Fruit fly (Drosophila melanogaster) whole organism, embryonic: ENCODE measurements around the gene Tmx3.

Experiments
- ATbp ChIP-seq: fragments of 200-800 bp; sonication (Bioruptor generic); optimal IDR thresholded peaks from 2 replicates; lab custom pipeline; 2017; ENCODE audit warnings: missing biosample characterization, mild to moderate bottlenecking, missing genetic modification characterization, missing genetic modification reagents
- Ada2b ChIP-seq: fragments of 200-800 bp; sonication (Bioruptor generic); IDR thresholded peaks from 2 replicates; pipeline ENCODE4 v1.3.6; 2022; ENCODE audit warnings: missing biosample characterization, missing genetic modification characterization
- Awh ChIP-seq: fragments of 200-800 bp; sonication (Bioruptor generic); IDR thresholded peaks from 2 replicates; pipeline ENCODE4, ENCODE4 v1.3.6; 2022; ENCODE audit warnings: missing biosample characterization, missing genetic modification characterization
- CG10147 ChIP-seq: fragments of 200-800 bp; sonication (Bioruptor generic); optimal IDR thresholded peaks from 2 replicates; lab custom pipeline; 2019; ENCODE audit warnings: missing biosample characterization, mild to moderate bottlenecking, missing genetic modification characterization, moderate library complexity
- CG11247 ChIP-seq: fragments of 200-800 bp; sonication (Bioruptor generic); IDR thresholded peaks from 2 replicates; pipeline ENCODE4 v1.3.6; 2022; ENCODE audit warnings: missing biosample characterization, missing genetic modification characterization
- CG11456 ChIP-seq: fragments of 200-800 bp; sonication (Bioruptor generic); IDR thresholded peaks from 3 replicates; pipeline ENCODE4 v1.3.6; 2022; ENCODE audit warnings: missing biosample characterization, missing genetic modification characterization
- CG11696 ChIP-seq: fragments of 200-800 bp; sonication (Bioruptor generic); IDR thresholded peaks from 2 replicates; pipeline ENCODE4 v1.3.6; 2022; ENCODE audit warnings: missing biosample characterization, missing genetic modification characterization
- CG12155 ChIP-seq: fragments of 200-800 bp; sonication (Bioruptor generic); optimal IDR thresholded peaks from 3 replicates; lab custom pipeline; 2016; ENCODE audit warnings: missing biosample characterization, missing genetic modification characterization
- CG12391 ChIP-seq: fragments of 200-800 bp; sonication (Bioruptor generic); optimal IDR thresholded peaks from 3 replicates; lab custom pipeline; 2018; ENCODE audit warnings: missing biosample characterization, mild to moderate bottlenecking, missing genetic modification characterization, moderate library complexity
- CG12769 ChIP-seq: fragments of 200-800 bp; sonication (Bioruptor generic); optimal IDR thresholded peaks from 2 replicates; lab custom pipeline; 2019; ENCODE audit warnings: missing biosample characterization, mild to moderate bottlenecking, missing genetic modification characterization, moderate library complexity
- CG17385 ChIP-seq: fragments of 200-800 bp; sonication (Bioruptor generic); optimal IDR thresholded peaks from 3 replicates; lab custom pipeline; 2018; ENCODE audit warnings: missing biosample characterization, mild to moderate bottlenecking, missing genetic modification characterization
- CG18476 ChIP-seq: fragments of 200-800 bp; sonication (Bioruptor generic); optimal IDR thresholded peaks from 2 replicates; lab custom pipeline; 2016; ENCODE audit warnings: missing biosample characterization, mild to moderate bottlenecking, missing genetic modification characterization
- CG2199 ChIP-seq: fragments of 200-800 bp; sonication (Bioruptor generic); IDR thresholded peaks from 3 replicates; pipeline ENCODE4 v1.3.6; 2022; ENCODE audit warnings: missing biosample characterization, missing genetic modification characterization
- CG31224 ChIP-seq: fragments of 200-800 bp; sonication (Bioruptor generic); IDR thresholded peaks from 2 replicates; pipeline ENCODE4 v1.3.6; 2022; ENCODE audit warnings: missing biosample characterization, missing genetic modification characterization
- CG33213 ChIP-seq: fragments of 200-800 bp; sonication (Bioruptor generic); optimal IDR thresholded peaks from 3 replicates; lab custom pipeline; 2016; ENCODE audit warnings: missing biosample characterization, missing genetic modification characterization
- CG4328 ChIP-seq: fragments of 200-800 bp; sonication (Bioruptor generic); optimal IDR thresholded peaks from 3 replicates; lab custom pipeline; 2017; ENCODE audit warnings: missing biosample characterization, missing genetic modification reagents, missing genetic modification characterization
- CG4404 ChIP-seq: fragments of 200-800 bp; sonication (Bioruptor generic); IDR thresholded peaks from 2 replicates; pipeline ENCODE4 v1.3.6; 2022; ENCODE audit warnings: missing biosample characterization, missing genetic modification characterization
- CG4617 ChIP-seq: fragments of 200-800 bp; sonication (Bioruptor generic); optimal IDR thresholded peaks from 3 replicates; lab custom pipeline; 2016; ENCODE audit warnings: missing biosample characterization, missing genetic modification characterization, borderline replicate concordance
- CG5180 ChIP-seq: fragments of 200-800 bp; sonication (Bioruptor generic); optimal IDR thresholded peaks from 3 replicates; lab custom pipeline; 2017; ENCODE audit warnings: missing biosample characterization, missing genetic modification characterization, mild to moderate bottlenecking, moderate library complexity, missing genetic modification reagents
- CG6689 ChIP-seq: fragments of 200-800 bp; sonication (Bioruptor generic); IDR thresholded peaks from 2 replicates; pipeline ENCODE4 v1.3.6; 2022; ENCODE audit warnings: missing biosample characterization, missing genetic modification characterization
- CG6791 ChIP-seq: fragments of 200-800 bp; sonication (Bioruptor generic); IDR thresholded peaks from 3 replicates; pipeline ENCODE4 v1.3.6; 2022; ENCODE audit warnings: missing biosample characterization, missing genetic modification characterization; ENCODE audit not compliant: partially characterized antibody
- CG6854 ChIP-seq: fragments of 200-800 bp; sonication (Bioruptor generic); optimal IDR thresholded peaks from 3 replicates; lab custom pipeline; 2017; ENCODE audit warnings: missing biosample characterization, mild to moderate bottlenecking, missing genetic modification characterization
- CG8924 ChIP-seq: fragments of 200-800 bp; optimal IDR thresholded peaks from 3 replicates; lab custom pipeline; 2019; ENCODE audit warnings: missing biosample characterization, mild to moderate bottlenecking, missing genetic modification characterization, moderate library complexity
- CG9215 ChIP-seq: fragments of 200-800 bp; sonication (Bioruptor generic); IDR thresholded peaks from 2 replicates; pipeline ENCODE4 v1.3.6; 2022; ENCODE audit warnings: missing biosample characterization, missing genetic modification characterization
- CHES-1-like ChIP-seq: fragments of 200-800 bp; sonication (Bioruptor generic); optimal IDR thresholded peaks from 2 replicates; lab custom pipeline; 2016; ENCODE audit warnings: missing biosample characterization, missing genetic modification characterization
- Chrac-16 ChIP-seq: fragments of 200-800 bp; sonication (Bioruptor generic); optimal IDR thresholded peaks from 3 replicates; lab custom pipeline; 2016; ENCODE audit warnings: missing biosample characterization, missing genetic modification characterization
- Hr3 ChIP-seq: fragments of 200-800 bp; sonication (Bioruptor generic); optimal IDR thresholded peaks from 3 replicates; lab custom pipeline; 2016; ENCODE audit warnings: missing biosample characterization, missing genetic modification characterization
- Jarid2 ChIP-seq: fragments of 200-800 bp; sonication (Bioruptor generic); optimal IDR thresholded peaks from 3 replicates; lab custom pipeline; 2017; ENCODE audit warnings: mild to moderate bottlenecking, missing biosample characterization, missing genetic modification reagents, missing genetic modification characterization
- NC2β ChIP-seq: fragments of 200-800 bp; sonication (Bioruptor generic); optimal IDR thresholded peaks from 2 replicates; lab custom pipeline; 2016; ENCODE audit warnings: missing biosample characterization, missing genetic modification characterization
- Nf-YC ChIP-seq: fragments of 200-800 bp; optimal IDR thresholded peaks from 3 replicates; lab custom pipeline; 2019; ENCODE audit warnings: missing biosample characterization, mild to moderate bottlenecking, missing genetic modification characterization, moderate library complexity
- Taf1 ChIP-seq: fragments of 200-800 bp; sonication (Bioruptor generic); IDR thresholded peaks from 2 replicates; pipeline ENCODE4 v1.3.6; 2022; ENCODE audit warnings: missing biosample characterization, missing genetic modification characterization
- Vsx1 ChIP-seq: fragments of 200-800 bp; sonication (Bioruptor generic); optimal IDR thresholded peaks from 2 replicates; lab custom pipeline; 2017; ENCODE audit warnings: missing biosample characterization, mild to moderate bottlenecking, missing genetic modification characterization, missing genetic modification reagents
- bbx ChIP-seq: fragments of 200-800 bp; sonication (Bioruptor generic); IDR thresholded peaks from 2 replicates; pipeline ENCODE4 v1.3.6; 2022; ENCODE audit warnings: missing biosample characterization, missing genetic modification characterization; ENCODE audit not compliant: partially characterized antibody
- bcd ChIP-seq: fragments of 200-800 bp; sonication (Bioruptor generic); optimal IDR thresholded peaks from 2 replicates; lab custom pipeline; 2017; ENCODE audit warnings: missing biosample characterization, mild to moderate bottlenecking, missing genetic modification characterization
- bsh ChIP-seq, 2 experiments: fragments of 200-800 bp; sonication (Bioruptor generic); optimal IDR thresholded peaks; 2 replicates each; lab custom pipeline; 2017 to 2018; ENCODE audit warnings: mild to moderate bottlenecking in 2 of 2, missing biosample characterization in 2 of 2, missing genetic modification characterization in 2 of 2, moderate library complexity in 1 of 2
- ci ChIP-seq: fragments of 200-800 bp; sonication (Bioruptor generic); IDR thresholded peaks from 3 replicates; pipeline ENCODE4 v1.3.6; 2022; ENCODE audit warnings: missing biosample characterization, missing genetic modification characterization
- da ChIP-seq: fragments of 200-800 bp; sonication (Bioruptor generic); optimal IDR thresholded peaks from 2 replicates; lab custom pipeline; 2016; ENCODE audit warnings: missing biosample characterization, missing genetic modification characterization
- fru ChIP-seq: fragments of >200 bp; optimal IDR thresholded peaks from 2 replicates; lab custom pipeline; 2017
- ftz-f1 ChIP-seq: fragments of 200-800 bp; sonication (Bioruptor generic); optimal IDR thresholded peaks from 2 replicates; lab custom pipeline; 2016; ENCODE audit warnings: missing biosample characterization, missing genetic modification characterization
- gcm2 ChIP-seq: fragments of 200-800 bp; sonication (Bioruptor generic); optimal IDR thresholded peaks from 2 replicates; lab custom pipeline; 2016; ENCODE audit warnings: missing biosample characterization, missing genetic modification characterization
- ind ChIP-seq: fragments of 200-800 bp; sonication (Bioruptor generic); optimal IDR thresholded peaks from 3 replicates; lab custom pipeline; 2016; ENCODE audit warnings: missing biosample characterization, missing genetic modification characterization
- kni ChIP-seq: fragments of 200-800 bp; sonication (Bioruptor generic); optimal IDR thresholded peaks from 3 replicates; lab custom pipeline; 2017; ENCODE audit warnings: mild to moderate bottlenecking, missing biosample characterization, missing genetic modification reagents, missing genetic modification characterization
- nau ChIP-seq: fragments of 200-800 bp; sonication (Bioruptor generic); optimal IDR thresholded peaks from 3 replicates; lab custom pipeline; 2017; ENCODE audit warnings: missing biosample characterization, mild to moderate bottlenecking, missing genetic modification characterization, missing genetic modification reagents
- nmo ChIP-seq: fragments of 200-800 bp; sonication (Bioruptor generic); optimal IDR thresholded peaks from 2 replicates; lab custom pipeline; 2018; ENCODE audit warnings: missing biosample characterization, mild to moderate bottlenecking, missing genetic modification characterization, moderate library complexity
- org-1 ChIP-seq: fragments of 200-800 bp; sonication (Bioruptor generic); optimal IDR thresholded peaks from 2 replicates; lab custom pipeline; 2017; ENCODE audit warnings: missing biosample characterization, missing genetic modification characterization
- rib ChIP-seq: fragments of 200-800 bp; sonication (Bioruptor generic); IDR thresholded peaks from 2 replicates; pipeline ENCODE4 v1.3.6; 2022; ENCODE audit warnings: missing biosample characterization, missing genetic modification characterization
- sens-2 ChIP-seq: fragments of 200-800 bp; sonication (Bioruptor generic); IDR thresholded peaks from 2 replicates; pipeline ENCODE4 v1.3.6; 2022; ENCODE audit warnings: missing biosample characterization, missing genetic modification characterization
- sim ChIP-seq: fragments of 200-800 bp; sonication (Bioruptor generic); IDR thresholded peaks from 2 replicates; pipeline ENCODE4 v1.3.6; 2022; ENCODE audit warnings: missing biosample characterization, missing genetic modification characterization
- sisA ChIP-seq: fragments of 200-800 bp; sonication (Bioruptor generic); IDR thresholded peaks from 2 replicates; pipeline ENCODE4 v1.3.6; 2022; ENCODE audit warnings: missing biosample characterization, missing genetic modification characterization
- ssp ChIP-seq: fragments of 200-800 bp; sonication (Bioruptor generic); IDR thresholded peaks from 2 replicates; pipeline ENCODE4 v1.3.6; 2022; ENCODE audit warnings: missing biosample characterization, missing genetic modification characterization
- stwl ChIP-seq: fragments of 200-800 bp; sonication (Bioruptor generic); optimal IDR thresholded peaks from 3 replicates; lab custom pipeline; 2018; ENCODE audit warnings: missing biosample characterization, mild to moderate bottlenecking, missing genetic modification characterization, moderate library complexity
- tgo ChIP-seq: fragments of 200-800 bp; sonication (Bioruptor generic); IDR thresholded peaks from 3 replicates; pipeline ENCODE4 v1.3.6; 2022; ENCODE audit warnings: missing biosample characterization, missing genetic modification characterization

Tmx3 gene

DNA sequence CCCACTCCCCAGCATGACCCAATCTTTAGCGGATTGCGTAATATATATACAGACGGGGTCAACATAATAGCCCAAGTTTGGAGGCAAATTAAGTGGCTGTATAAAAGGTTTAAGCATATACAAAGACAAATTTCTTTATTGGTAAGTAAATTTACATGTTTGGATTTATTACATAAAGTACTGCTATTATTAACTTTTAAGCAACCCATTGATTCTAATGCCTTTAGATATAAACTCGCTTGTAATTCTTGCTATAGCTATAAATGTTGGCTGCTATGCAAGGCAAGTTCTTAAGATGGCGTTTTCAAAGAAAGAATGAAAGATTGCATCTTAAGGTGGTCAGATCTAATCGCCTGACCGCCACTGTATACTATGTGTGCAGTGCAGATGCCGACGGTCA is 26.4 kb upstream of the Tmx3 start (continued):
- TF ChIP-seq Taf1 (GFP tag; lab: Robert Waterston, UW) (peak; percentile 7; the same call in 1 of the 2 replicates), Awh (GFP tag; lab: Robert Waterston, UW) (no peak), NC2β (GFP tag; lab: Kevin White, UChicago) (no peak), stwl (tag; lab: Kevin White, UChicago) (no peak), CG6854 (peak; percentile 34), CG12391 (tag; lab: Kevin White, UChicago) (peak; percentile 18), CG31224 (no peak), ATbp (no peak), ci (GFP tag; lab: Robert Waterston, UW) (no peak), CG8924 (tag; lab: Kevin White, UChicago) (peak; percentile 32), Nf-YC (tag; lab: Kevin White, UChicago) (peak; percentile 22), CG33213 (GFP tag; lab: Kevin White, UChicago) (no peak), CG11456 (no peak), CG17385 (GFP tag; lab: Kevin White, UChicago) (peak; percentile 32), ind (GFP tag; lab: Kevin White, UChicago) (peak; percentile 60), CG12769 (tag; lab: Kevin White, UChicago) (no peak), sens-2 (GFP tag; lab: Robert Waterston, UW) (no peak), Hr3 (peak; percentile 4), tgo (GFP tag; lab: Robert Waterston, UW) (peak; percentile 37; the same call in 2 of the 3 replicates), Ada2b (0 out of 2 replicates have a peak, but pooled peaks have one; percentile 21), kni (GFP tag; lab: Kevin White, UChicago) (no peak), sim (no peak), CG6791 (GFP tag; lab: Robert Waterston, UW) (no peak), CG12155 (GFP tag; lab: Kevin White, UChicago) (no peak), fru (lab: Kevin White, UChicago) (no peak), bcd (GFP tag; lab: Kevin White, UChicago) (peak; percentile 29), nau (GFP tag; lab: Kevin White, UChicago) (peak; percentile 11), ssp (GFP tag; lab: Robert Waterston, UW) (no peak), CG4328 (no peak), bsh (GFP tag; optimal IDR thresholded peaks at IDR 0.05; lab: Kevin White, UChicago) (peak in 1 of 2 experiments; percentile 38), sisA (GFP tag; lab: Robert Waterston, UW) (no peak), nmo (GFP tag; lab: Kevin White, UChicago) (peak; percentile 53), CG6689 (GFP tag; lab: Robert Waterston, UW) (peak; percentile 32; the same call in 1 of the 2 replicates), Jarid2 (GFP tag; lab: Kevin White, UChicago) (no peak), CG10147 (GFP tag; lab: Kevin White, UChicago) (peak; percentile 45), CG2199 (GFP tag; lab: Robert Waterston, UW) (no peak), org-1 (GFP tag; lab: Kevin White, UChicago) (peak; percentile 38), CG11247 (no peak), gcm2 (GFP tag; lab: Kevin White, UChicago) (no peak), CG18476 (GFP tag; lab: Kevin White, UChicago) (no peak), Vsx1 (GFP tag; lab: Kevin White, UChicago) (no peak), CG5180 (no peak), CHES-1-like (GFP tag; lab: Kevin White, UChicago) (no peak), bbx (no peak), ftz-f1 (GFP tag; lab: Kevin White, UChicago) (no peak), rib (GFP tag; lab: Robert Waterston, UW) (no peak), da (no peak), Chrac-16 (GFP tag; lab: Kevin White, UChicago) (no peak), CG4404 (GFP tag; lab: Robert Waterston, UW) (no peak), CG11696 (0 out of 2 replicates have a peak, but pooled peaks have one; percentile 23), CG4617 (GFP tag; lab: Kevin White, UChicago) (no peak), CG9215 (GFP tag; lab: Robert Waterston, UW) (no peak)
